Worm (Caenorhabditis elegans): ENCODE results near the gene alg-4.

DNA sequence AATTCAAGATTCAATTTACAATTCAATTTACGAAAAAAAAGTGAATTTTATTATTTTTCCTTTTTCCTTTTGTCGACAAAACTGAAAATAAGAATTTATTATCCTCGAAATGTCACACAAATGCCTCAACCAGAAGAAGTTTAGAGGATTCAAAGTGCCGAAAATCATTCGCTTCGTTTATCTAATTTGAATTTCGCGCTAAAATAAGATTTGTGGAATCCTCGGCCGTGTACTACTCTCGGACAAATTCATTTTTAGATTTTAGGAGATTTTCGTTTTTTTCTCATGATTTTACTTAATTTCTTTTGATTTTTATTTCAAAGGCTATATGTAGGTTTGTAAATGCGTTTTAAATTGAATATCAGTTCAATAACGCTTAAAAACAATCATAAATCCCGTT, 42.6 kb downstream of the alg-4 start:
- no peak for TF ChIP-seq ama-1 (optimal IDR thresholded peaks at IDR 0.05)
- TF ChIP-seq alr-1 (tag; optimal IDR thresholded peaks at IDR 0.05): no peak
- no peak for TF ChIP-seq elt-3 (tag; optimal IDR thresholded peaks at IDR 0.05)
